Fruit fly (Drosophila melanogaster): ENCODE data around the gene Pkc98E.
A peak's percentile ranks its signal among the peaks of the same experiment; 100 is the strongest.

Pkc98E gene

DNA sequence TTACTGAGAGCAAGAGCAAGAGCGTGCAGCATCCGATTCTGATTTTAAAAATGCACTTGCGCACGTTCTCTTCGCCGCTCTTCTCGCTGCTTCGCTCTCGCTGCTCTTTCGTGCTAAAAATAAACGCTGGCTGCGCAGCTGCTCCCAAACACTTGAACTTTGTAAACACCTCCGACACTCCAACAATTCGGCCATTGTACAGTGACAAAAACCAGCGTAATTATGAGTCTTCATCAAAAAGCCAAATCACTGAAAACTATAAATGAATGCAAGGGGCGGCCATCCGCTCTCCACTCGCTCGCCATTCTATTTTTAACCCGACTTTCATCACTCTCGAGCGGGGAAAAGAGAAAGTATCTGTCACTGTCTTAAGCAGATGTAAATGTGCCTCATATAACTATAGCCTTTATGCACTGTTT, 25.7 kb downstream of the Pkc98E start (continued):
- TF ChIP-seq kni (GFP tag; optimal IDR thresholded peaks at IDR 0.05) (peak; percentile 14), CG15479 (GFP tag; optimal IDR thresholded peaks at IDR 0.05) (peak; percentile 12), Sin3A (optimal IDR thresholded peaks at IDR 0.05) (no peak), h (optimal IDR thresholded peaks at IDR 0.05) (no peak), CG13424 (tag; optimal IDR thresholded peaks at IDR 0.05) (peak; percentile 4), Xrp1 (GFP tag; IDR thresholded peaks at IDR 0.05) (no peak), ro (GFP tag; IDR thresholded peaks at IDR 0.05) (no peak), Lhr (GFP tag; optimal IDR thresholded peaks at IDR 0.05) (no peak), zf30C (GFP tag; optimal IDR thresholded peaks at IDR 0.05) (peak; percentile 75), dm (GFP tag; optimal IDR thresholded peaks at IDR 0.05) (no peak), CG12155 (GFP tag; optimal IDR thresholded peaks at IDR 0.05) (peak; percentile 74), HLH4C (GFP tag; IDR thresholded peaks at IDR 0.05; ENCODE audit: partially characterized antibody) (no peak), pb (GFP tag; optimal IDR thresholded peaks at IDR 0.05) (no peak), CG4424 (GFP tag; optimal IDR thresholded peaks at IDR 0.05) (no peak), HmgZ (tag; optimal IDR thresholded peaks at IDR 0.05) (no peak), gsb (GFP tag; IDR thresholded peaks at IDR 0.05) (no peak), rib (GFP tag; IDR thresholded peaks at IDR 0.05) (no peak), CG1603 (tag; optimal IDR thresholded peaks at IDR 0.05) (peak; percentile 8), CG2678 (tag; optimal IDR thresholded peaks at IDR 0.05) (peak; percentile 8), CG4707 (GFP tag; optimal IDR thresholded peaks at IDR 0.05) (no peak), CG7839 (tag; optimal IDR thresholded peaks at IDR 0.05) (no peak), ewg (GFP tag; optimal IDR thresholded peaks at IDR 0.05) (peak; percentile 87), bsh (GFP tag; optimal IDR thresholded peaks at IDR 0.05) (peak in 1 of 2 experiments; percentile 18), CG1529 (GFP tag; optimal IDR thresholded peaks at IDR 0.05) (no peak), Hmr (GFP tag; optimal IDR thresholded peaks at IDR 0.05) (peak; percentile 6), CG18011 (GFP tag; optimal IDR thresholded peaks at IDR 0.05) (no peak), CG12769 (tag; optimal IDR thresholded peaks at IDR 0.05) (peak; percentile 72), CG11456 (GFP tag; IDR thresholded peaks at IDR 0.05) (no peak), nerfin-1 (tag; optimal IDR thresholded peaks at IDR 0.05) (peak; percentile 4), Poxn (GFP tag; IDR thresholded peaks at IDR 0.05) (no peak), CG5245 (GFP tag; optimal IDR thresholded peaks at IDR 0.05) (peak; percentile 2), onecut (GFP tag; IDR thresholded peaks at IDR 0.05) (no peak), CHES-1-like (GFP tag; optimal IDR thresholded peaks at IDR 0.05) (no peak), nau (GFP tag; optimal IDR thresholded peaks at IDR 0.05) (peak; percentile 21), NfI (GFP tag; optimal IDR thresholded peaks at IDR 0.05) (peak; percentile 3), sug (tag; optimal IDR thresholded peaks at IDR 0.05) (no peak), dan (GFP tag; IDR thresholded peaks at IDR 0.05) (no peak), run (tag; optimal IDR thresholded peaks at IDR 0.05) (no peak), her (GFP tag; optimal IDR thresholded peaks at IDR 0.05) (peak; percentile 22), CG11504 (tag; optimal IDR thresholded peaks at IDR 0.05) (no peak), lilli (GFP tag; optimal IDR thresholded peaks at IDR 0.05) (no peak), CG13775 (GFP tag; optimal IDR thresholded peaks at IDR 0.05) (no peak), CG18599 (GFP tag; optimal IDR thresholded peaks at IDR 0.05) (peak; percentile 36), CG14710 (tag; optimal IDR thresholded peaks at IDR 0.05) (no peak), twi (tag; optimal IDR thresholded peaks at IDR 0.05) (peak; percentile 4), nerfin-2 (GFP tag; IDR thresholded peaks at IDR 0.05; ENCODE audit: partially characterized antibody) (no peak), dpn (GFP tag; optimal IDR thresholded peaks at IDR 0.05) (peak in 1 of 2 experiments; percentile 9), CoRest (tag; optimal IDR thresholded peaks at IDR 0.05) (no peak), lab (GFP tag; optimal IDR thresholded peaks at IDR 0.05) (peak; percentile 45), nom (GFP tag; optimal IDR thresholded peaks at IDR 0.05) (peak; percentile 42), CG13894 (tag; optimal IDR thresholded peaks at IDR 0.05) (no peak)
